Fruit fly (Drosophila melanogaster): ENCODE data around the gene CG18476.

Gene CG18476

dm6 chr3R:11657786-11658193 is 20.1 kb downstream of the CG18476 start (continued):
- peak; percentile 75 for TF ChIP-seq CG2120 (GFP tag; optimal IDR thresholded peaks at IDR 0.05)
- peak; percentile 46 for TF ChIP-seq Nf-YB (GFP tag; optimal IDR thresholded peaks at IDR 0.05)
- peak; percentile 57 for TF ChIP-seq kay (GFP tag; optimal IDR thresholded peaks at IDR 0.05)
- TF ChIP-seq CG10366 (GFP tag; IDR thresholded peaks at IDR 0.05) = no peak; the same call in 1 of the 2 replicates
- no peak for TF ChIP-seq C15 (GFP tag; IDR thresholded peaks at IDR 0.05)
- TF ChIP-seq lmd (GFP tag; IDR thresholded peaks at IDR 0.05) = peak; percentile 29; the same call in 1 of the 2 replicates
- peak; percentile 48 for TF ChIP-seq unpg (GFP tag; optimal IDR thresholded peaks at IDR 0.05)
- TF ChIP-seq H15 (GFP tag; IDR thresholded peaks at IDR 0.05) = no peak
- peak; percentile 4 to 41 for TF ChIP-seq dpn (GFP tag; optimal IDR thresholded peaks at IDR 0.05)
- TF ChIP-seq Six4 (GFP tag; optimal IDR thresholded peaks at IDR 0.05) = no peak
- TF ChIP-seq Trl (optimal IDR thresholded peaks at IDR 0.05) = no peak
- peak; percentile 31 for TF ChIP-seq Trl (GFP tag; optimal IDR thresholded peaks at IDR 0.05)
- peak; percentile 16; the same call in 1 of the 2 replicates for TF ChIP-seq sob (GFP tag; IDR thresholded peaks at IDR 0.05)
- TF ChIP-seq CoRest (tag; optimal IDR thresholded peaks at IDR 0.05) = peak; percentile 29
- TF ChIP-seq CG30403 (GFP tag; optimal IDR thresholded peaks at IDR 0.05) = peak; percentile 23
- peak; percentile 73 for TF ChIP-seq Drgx (GFP tag; IDR thresholded peaks at IDR 0.05)
- TF ChIP-seq ara (GFP tag; IDR thresholded peaks at IDR 0.05) = no peak
- no peak for TF ChIP-seq CG7372 (GFP tag; IDR thresholded peaks at IDR 0.05)
- TF ChIP-seq Atf6 (GFP tag; IDR thresholded peaks at IDR 0.05) = no peak
- TF ChIP-seq twi (tag; optimal IDR thresholded peaks at IDR 0.05) = no peak
- TF ChIP-seq toy (GFP tag; IDR thresholded peaks at IDR 0.05) = no peak
- TF ChIP-seq CG2129 (GFP tag; IDR thresholded peaks at IDR 0.05; ENCODE audit: partially characterized antibody) = no peak
- TF ChIP-seq CG12769 (tag; optimal IDR thresholded peaks at IDR 0.05) = peak; percentile 74
- peak; percentile 3 for TF ChIP-seq Asciz (GFP tag; optimal IDR thresholded peaks at IDR 0.05)
- peak; percentile 30 for TF ChIP-seq CG17359 (tag; optimal IDR thresholded peaks at IDR 0.05)
- peak; percentile 10 for TF ChIP-seq Sox102F (GFP tag; optimal IDR thresholded peaks at IDR 0.05)
- peak; percentile 84 for TF ChIP-seq zf30C (GFP tag; optimal IDR thresholded peaks at IDR 0.05)
- peak; percentile 12 for TF ChIP-seq ATbp (GFP tag; optimal IDR thresholded peaks at IDR 0.05)
- peak; percentile 5 for TF ChIP-seq Camta (GFP tag; optimal IDR thresholded peaks at IDR 0.05)
- no peak for TF ChIP-seq CG10431 (GFP tag; optimal IDR thresholded peaks at IDR 0.05)
- TF ChIP-seq PHDP (tag; optimal IDR thresholded peaks at IDR 0.05) = peak; percentile 44
- peak; percentile 24 for TF ChIP-seq CG7839 (tag; optimal IDR thresholded peaks at IDR 0.05)
- TF ChIP-seq pho (GFP tag; optimal IDR thresholded peaks at IDR 0.05) = peak; percentile 26
- TF ChIP-seq Hmr (GFP tag; optimal IDR thresholded peaks at IDR 0.05) = peak; percentile 40
- no peak for TF ChIP-seq lov (optimal IDR thresholded peaks at IDR 0.05)
- 0 out of 3 replicates have a peak, but pooled peaks have one; percentile 12 for TF ChIP-seq lov (GFP tag; IDR thresholded peaks at IDR 0.05)
- TF ChIP-seq CG13624 (GFP tag; optimal IDR thresholded peaks at IDR 0.05) = peak; percentile 34
- TF ChIP-seq gro (GFP tag; optimal IDR thresholded peaks at IDR 0.05) = peak; percentile 44
- peak; percentile 44 for TF ChIP-seq tap (tag; optimal IDR thresholded peaks at IDR 0.05)
- no peak for TF ChIP-seq esg (GFP tag; conservative IDR thresholded peaks at IDR 0.05)
- peak in 1 of 2 experiments; percentile 27 for TF ChIP-seq chif (GFP tag; optimal IDR thresholded peaks at IDR 0.05)
- peak; percentile 3 for TF ChIP-seq CG15269 (tag; optimal IDR thresholded peaks at IDR 0.05)
- TF ChIP-seq HLH54F (GFP tag; optimal IDR thresholded peaks at IDR 0.05) = peak; percentile 32
- peak; percentile 16 for TF ChIP-seq CG10267 (tag; optimal IDR thresholded peaks at IDR 0.05)
- TF ChIP-seq Ptx1 (GFP tag; IDR thresholded peaks at IDR 0.05) = 0 out of 2 replicates have a peak, but pooled peaks have one; percentile 17
- TF ChIP-seq CG14441 (GFP tag; IDR thresholded peaks at IDR 0.05) = no peak
- no peak for TF ChIP-seq luna (GFP tag; optimal IDR thresholded peaks at IDR 0.05)
- TF ChIP-seq CG31365 (tag; optimal IDR thresholded peaks at IDR 0.05) = no peak
- no peak for TF ChIP-seq fd64A (GFP tag; optimal IDR thresholded peaks at IDR 0.05)
- TF ChIP-seq CG31441 (GFP tag; IDR thresholded peaks at IDR 0.05) = peak; percentile 14; the same call in 1 of the 2 replicates
- peak; percentile 24 for TF ChIP-seq CG4424 (GFP tag; optimal IDR thresholded peaks at IDR 0.05)
- TF ChIP-seq Blimp-1 (GFP tag; optimal IDR thresholded peaks at IDR 0.05) = peak; percentile 46
